Worm (Caenorhabditis elegans): Measurements from ENCODE around the gene gnrr-4.

ce11 chrX:5763904-5764303 is 20.8 kb upstream of the gnrr-4 start:
- TF ChIP-seq aptf-3 (GFP tag; IDR thresholded peaks at IDR 0.05) (no peak), ztf-26 (tag; optimal IDR thresholded peaks at IDR 0.05) (no peak), K11D2.4 (GFP tag; IDR thresholded peaks at IDR 0.05) (0 out of 2 replicates have a peak, but pooled peaks have one; percentile 21), ztf-6 (GFP tag; IDR thresholded peaks at IDR 0.05) (no peak), zim-3 (tag; optimal IDR thresholded peaks at IDR 0.05) (no peak), rcor-1 (GFP tag; IDR thresholded peaks at IDR 0.05) (no peak), Y95B8A.8 (GFP tag; IDR thresholded peaks at IDR 0.05) (no peak), ztf-28 (GFP tag; IDR thresholded peaks at IDR 0.05) (no peak), B0035.1 (tag; optimal IDR thresholded peaks at IDR 0.05) (no peak), sea-2 (GFP tag; IDR thresholded peaks at IDR 0.05) (no peak), ztf-25 (GFP tag; IDR thresholded peaks at IDR 0.05) (no peak)

Data from whole organism, young adult.